Worm (Caenorhabditis elegans) whole organism, midembryonic: ENCODE results near the gene F55G1.1.

Experiments used
- T22C8.4 ChIP-seq: fragments of 200-800 bp; sonication (Bioruptor generic); IDR thresholded peaks from 2 replicates; pipeline ENCODE4 v1.3.6; 2022; ENCODE audit warnings: missing genetic modification characterization, missing compliant biosample characterization
- cog-1 ChIP-seq: sonication (generic microtip); optimal IDR thresholded peaks from 2 replicates; lab custom pipeline; 2016; ENCODE audit warnings: missing genetic modification characterization, missing compliant biosample characterization
- flt-1 ChIP-seq: fragments of 200-800 bp; sonication (Bioruptor generic); IDR thresholded peaks from 2 replicates; pipeline ENCODE4 v1.3.6; 2022; ENCODE audit warnings: missing genetic modification characterization, missing compliant biosample characterization
- klf-2 ChIP-seq: fragments of 200-800 bp; sonication (Bioruptor generic); conservative IDR thresholded peaks from 2 replicates; pipeline ENCODE4 v1.3.6; 2022; ENCODE audit warnings: missing genetic modification reagents, missing genetic modification characterization, missing compliant biosample characterization
- med-1 ChIP-seq: sonication (generic microtip); optimal IDR thresholded peaks from 2 replicates; lab custom pipeline; 2017; ENCODE audit warnings: missing genetic modification characterization, mild to moderate bottlenecking, missing compliant biosample characterization, antibody characterized with exemption, missing genetic modification reagents; ENCODE audit not compliant: insufficient read depth
- ref-1 ChIP-seq: fragments of 200-800 bp; sonication (Bioruptor generic); conservative IDR thresholded peaks from 2 replicates; pipeline ENCODE4 v1.3.6; 2022; ENCODE audit warnings: missing genetic modification reagents, missing genetic modification characterization, missing compliant biosample characterization
- tab-1 ChIP-seq: fragments of 200-800 bp; sonication (Bioruptor generic); IDR thresholded peaks from 2 replicates; pipeline ENCODE4 v1.3.6; 2022; ENCODE audit warnings: missing genetic modification characterization, missing compliant biosample characterization
- ztf-23 ChIP-seq: fragments of 200-800 bp; sonication (Bioruptor generic); IDR thresholded peaks from 2 replicates; pipeline ENCODE4 v1.3.6; 2022; ENCODE audit warnings: missing genetic modification reagents, missing genetic modification characterization, missing compliant biosample characterization
- ztf-29 ChIP-seq: fragments of 200-800 bp; sonication (Bioruptor generic); IDR thresholded peaks from 2 replicates; pipeline ENCODE4 v1.3.6; 2022; ENCODE audit warnings: missing genetic modification reagents, missing genetic modification characterization, missing compliant biosample characterization

The F55G1.1 gene

DNA sequence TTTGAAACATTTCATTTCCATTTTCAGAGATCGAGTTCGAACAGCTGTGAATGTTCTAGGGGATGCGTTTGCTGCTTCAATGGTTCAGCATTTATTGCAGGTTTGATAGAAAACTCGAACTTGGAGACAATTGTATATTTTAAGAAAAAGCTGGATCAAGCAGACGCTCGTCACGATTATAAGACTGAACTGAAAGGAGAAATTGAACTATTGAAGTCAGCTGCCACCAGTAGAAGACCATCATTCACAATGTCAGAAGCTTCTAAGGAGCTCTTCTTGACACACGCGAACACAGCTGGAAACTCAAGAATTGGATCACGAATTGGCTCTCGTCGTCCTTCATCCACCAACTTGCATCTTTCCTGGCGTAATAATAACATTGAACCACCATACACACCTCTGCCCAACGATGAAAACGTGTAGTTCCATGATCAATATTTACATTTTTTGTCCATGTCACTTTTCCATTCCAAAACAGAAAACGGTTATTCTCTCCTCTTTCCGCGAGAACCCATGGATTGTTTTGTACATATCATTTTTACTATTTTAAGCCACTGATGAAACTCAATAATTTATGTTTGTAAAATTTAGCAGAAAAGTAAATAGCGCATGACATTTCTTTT lies 14.4 kb downstream of the F55G1.1 start:
- TF ChIP-seq tab-1 (no peak), klf-2 (GFP tag; lab: Robert Waterston, UW) (no peak), T22C8.4 (GFP tag; lab: Robert Waterston, UW) (no peak), ref-1 (no peak), ztf-23 (GFP tag; lab: Robert Waterston, UW) (no peak)

DNA sequence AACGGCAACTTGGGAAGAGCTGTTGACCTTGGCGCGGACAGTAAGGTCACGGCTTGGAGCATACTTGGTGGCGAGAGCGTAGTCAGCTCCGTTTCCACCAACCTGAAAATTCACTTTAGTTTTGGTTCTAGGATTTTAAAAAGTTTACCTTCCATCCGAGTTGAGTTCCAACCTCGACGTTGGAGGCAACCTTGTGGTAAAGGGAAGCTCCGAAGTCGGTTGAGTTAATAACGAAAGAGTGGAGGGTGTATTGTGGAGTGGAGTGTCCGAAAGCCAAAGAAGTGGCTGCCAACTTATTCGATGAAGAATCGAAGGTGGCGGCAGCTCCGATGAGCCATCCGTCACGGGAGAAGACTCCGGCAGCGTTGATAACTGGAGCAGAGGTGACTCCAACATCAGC lies 15.1 kb downstream of the F55G1.1 start:
- no peak for TF ChIP-seq med-1 (GFP tag; lab: Kevin White, UChicago)
- no peak for TF ChIP-seq ztf-23 (GFP tag; lab: Robert Waterston, UW)

DNA sequence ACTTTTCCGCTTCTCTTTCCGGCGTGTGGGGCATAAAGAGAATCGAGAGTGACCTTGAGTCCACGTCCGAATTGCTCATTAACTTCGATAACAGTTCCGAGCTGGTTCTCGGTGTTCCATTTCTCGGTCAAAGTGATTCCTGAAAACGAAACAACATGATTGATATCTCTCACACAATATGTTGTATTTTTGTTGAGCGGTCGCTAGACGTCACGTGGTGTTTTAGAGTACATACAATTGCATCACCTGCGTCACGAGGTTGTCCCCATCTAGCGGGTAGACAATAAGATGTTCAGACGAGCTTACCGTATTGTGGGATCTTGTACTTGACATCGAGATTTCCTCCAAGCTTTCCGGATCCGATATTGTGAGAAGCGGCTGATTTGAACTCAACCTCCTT lies 15.7 kb downstream of the F55G1.1 start:
- no peak for TF ChIP-seq T22C8.4 (GFP tag; lab: Robert Waterston, UW)
- no peak for TF ChIP-seq med-1 (GFP tag; lab: Kevin White, UChicago)
- TF ChIP-seq cog-1 (tag; lab: Kevin White, UChicago), result no peak
- TF ChIP-seq klf-2 (GFP tag; lab: Robert Waterston, UW), result no peak
- TF ChIP-seq ztf-29 (GFP tag; lab: Robert Waterston, UW), result no peak
- no peak for TF ChIP-seq flt-1 (GFP tag; lab: Robert Waterston, UW)
- no peak for TF ChIP-seq ztf-23 (GFP tag; lab: Robert Waterston, UW)
- TF ChIP-seq ref-1, result no peak
- no peak for TF ChIP-seq tab-1

DNA sequence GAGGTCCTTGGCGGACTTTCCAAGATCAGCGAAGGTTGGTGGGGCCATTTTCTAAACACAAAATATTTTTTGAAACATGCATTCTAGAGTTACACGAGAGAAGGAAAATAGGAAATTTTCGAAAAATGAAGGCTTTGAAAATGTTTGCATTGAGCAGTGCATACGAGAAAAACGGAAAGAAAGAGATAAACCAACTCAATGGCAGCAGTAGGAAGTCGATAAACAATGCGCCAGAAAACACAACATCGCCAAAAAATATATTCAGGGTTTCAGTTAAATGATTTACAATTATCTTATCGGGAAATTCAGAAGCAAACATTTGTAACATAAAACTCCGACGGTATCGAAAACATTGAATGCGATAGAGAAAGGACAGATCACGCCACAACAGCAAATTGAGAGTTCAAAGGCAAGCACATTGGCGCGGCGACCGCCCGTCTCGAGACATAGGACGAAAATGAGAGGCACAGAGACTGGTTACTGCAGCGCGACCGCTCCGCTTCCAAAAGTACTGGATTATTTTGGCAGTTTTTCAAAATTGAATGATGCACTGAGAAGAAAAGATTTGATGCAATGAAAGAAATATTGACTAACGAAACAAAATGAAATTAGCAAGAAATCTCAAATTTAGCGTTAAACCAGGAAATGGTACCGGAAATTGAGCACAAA lies 16.4 kb downstream of the F55G1.1 start, which contains the start of the genes vdac-1 and R05G6.5:
vdac-1 (minus strand) TSS at position 51 of the 669 bp plus-strand sequence.
R05G6.5 (plus strand) TSS at position 527 of the 669 bp plus-strand sequence.
- TF ChIP-seq med-1 (GFP tag; lab: Kevin White, UChicago), result no peak
- 0 out of 2 replicates have a peak, but pooled peaks have one; percentile 54 for TF ChIP-seq flt-1 (GFP tag; lab: Robert Waterston, UW)
- TF ChIP-seq ref-1, result no peak
- no peak for TF ChIP-seq cog-1 (tag; lab: Kevin White, UChicago)
- TF ChIP-seq T22C8.4 (GFP tag; lab: Robert Waterston, UW), result no peak
- TF ChIP-seq tab-1, result no peak
- no peak for TF ChIP-seq ztf-29 (GFP tag; lab: Robert Waterston, UW)

DNA sequence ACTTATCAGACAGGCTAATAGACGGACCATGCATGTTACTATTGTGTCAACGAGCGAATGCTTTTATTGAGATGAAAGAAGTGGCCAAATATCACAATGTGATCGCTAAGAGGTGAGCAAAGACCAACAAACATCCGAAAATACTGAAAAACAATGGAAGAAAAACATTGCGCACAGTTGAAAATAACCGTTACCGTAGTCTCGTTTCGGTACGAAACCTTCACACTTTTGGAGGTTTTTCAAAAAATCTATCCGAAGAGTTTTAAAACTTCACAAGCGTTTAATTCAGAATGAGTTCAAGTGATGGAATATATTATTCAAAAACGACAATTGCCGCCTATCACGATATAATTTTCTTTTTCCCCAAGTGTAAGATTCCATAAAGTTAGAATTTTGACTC lies 17.3 kb downstream of the F55G1.1 start:
- no peak for TF ChIP-seq ztf-29 (GFP tag; lab: Robert Waterston, UW)
- TF ChIP-seq med-1 (GFP tag; lab: Kevin White, UChicago), result no peak

DNA sequence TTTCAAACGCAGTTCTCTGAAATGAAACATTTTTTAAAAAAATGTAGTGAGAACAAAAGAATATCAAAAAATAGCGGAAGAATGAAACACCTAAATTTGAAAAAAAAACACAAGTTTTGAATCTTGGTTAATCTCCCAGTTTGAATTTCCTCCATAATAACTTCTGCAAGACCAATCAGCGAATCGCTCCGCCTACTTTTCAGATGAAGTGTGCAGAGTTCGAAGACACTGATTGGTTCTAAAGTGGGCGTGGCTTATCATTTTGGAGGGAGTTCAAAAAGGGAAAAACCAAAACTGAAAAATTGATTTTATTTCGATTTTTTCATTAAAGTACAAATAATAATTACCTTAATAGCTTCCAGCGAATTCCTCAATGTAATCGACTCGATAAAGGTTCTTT lies 19.3 kb downstream of the F55G1.1 start:
- TF ChIP-seq ref-1 (no peak), ztf-23 (GFP tag; lab: Robert Waterston, UW) (no peak), T22C8.4 (GFP tag; lab: Robert Waterston, UW) (no peak), cog-1 (tag; lab: Kevin White, UChicago) (no peak), klf-2 (GFP tag; lab: Robert Waterston, UW) (no peak), med-1 (GFP tag; lab: Kevin White, UChicago) (no peak), ztf-29 (GFP tag; lab: Robert Waterston, UW) (no peak), flt-1 (GFP tag; lab: Robert Waterston, UW) (no peak), tab-1 (no peak)

DNA sequence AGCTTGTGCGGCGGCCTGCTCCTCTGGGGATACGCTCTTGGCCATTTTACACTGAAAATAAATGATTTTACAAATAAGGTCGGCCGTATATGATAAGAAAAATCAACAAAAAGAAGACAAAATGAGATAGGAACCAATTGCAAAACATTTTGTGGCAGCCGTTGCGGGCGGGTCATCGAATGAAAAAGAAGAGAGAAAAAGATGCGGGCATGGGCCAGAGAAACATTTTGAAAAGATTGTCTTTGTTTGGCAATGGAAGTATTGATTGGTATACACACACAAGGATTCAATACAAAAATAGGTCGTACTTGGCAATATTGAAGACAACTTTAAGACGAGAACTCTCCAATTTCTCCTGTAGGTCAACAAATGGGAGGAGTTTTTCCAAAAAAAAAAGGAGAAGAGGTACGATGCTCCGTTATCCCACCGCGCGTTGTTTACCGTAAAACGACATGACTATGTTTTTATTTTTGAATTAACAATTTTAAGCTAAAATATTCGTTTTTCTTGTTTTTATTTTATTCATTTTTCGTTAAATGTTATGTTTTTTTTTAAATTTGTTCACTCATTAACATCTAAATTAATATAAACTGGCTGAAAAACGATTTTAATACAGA lies 21.2 kb downstream of the F55G1.1 start, which contains the start of the genes plc-4 and R05G6.4:
plc-4 (minus strand) TSS at position 51 of the 617 bp plus-strand sequence.
R05G6.4 (plus strand) TSS at position 617 of the 617 bp plus-strand sequence.
- TF ChIP-seq ztf-29 (GFP tag; lab: Robert Waterston, UW) (no peak), T22C8.4 (GFP tag; lab: Robert Waterston, UW) (no peak), med-1 (GFP tag; lab: Kevin White, UChicago) (no peak), klf-2 (GFP tag; lab: Robert Waterston, UW) (no peak), tab-1 (no peak), ztf-23 (GFP tag; lab: Robert Waterston, UW) (no peak), ref-1 (no peak), cog-1 (tag; lab: Kevin White, UChicago) (no peak), flt-1 (GFP tag; lab: Robert Waterston, UW) (no peak)

DNA sequence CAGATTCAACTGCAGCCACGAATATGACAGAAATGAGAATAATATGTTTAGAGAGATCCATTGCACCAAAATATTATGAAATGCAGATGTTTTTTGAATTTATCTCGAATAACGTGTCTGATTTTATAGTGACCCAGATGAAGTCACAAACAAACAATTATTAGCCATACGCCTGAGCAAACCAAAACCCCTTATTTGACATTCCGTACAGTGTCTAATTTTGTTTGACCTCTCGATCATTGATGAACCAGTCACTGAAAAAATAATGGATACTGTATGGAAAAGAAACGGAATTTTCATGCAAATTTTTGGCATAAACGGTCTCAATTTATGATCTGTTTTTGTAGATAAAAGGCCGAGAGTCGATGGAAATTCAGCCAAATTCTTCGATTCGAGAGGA lies 24.6 kb downstream of the F55G1.1 start, which contains the start of the genes R05G6.9 and R05G6.3:
R05G6.9 (minus strand) TSS at position 101 of the 400 bp plus-strand sequence.
R05G6.3 (plus strand) TSS at position 386 of the 400 bp plus-strand sequence.
- TF ChIP-seq T22C8.4 (GFP tag; lab: Robert Waterston, UW) (no peak), ref-1 (no peak), ztf-29 (GFP tag; lab: Robert Waterston, UW) (no peak), klf-2 (GFP tag; lab: Robert Waterston, UW) (no peak), med-1 (GFP tag; lab: Kevin White, UChicago) (no peak), tab-1 (no peak), flt-1 (GFP tag; lab: Robert Waterston, UW) (no peak), ztf-23 (GFP tag; lab: Robert Waterston, UW) (no peak), cog-1 (tag; lab: Kevin White, UChicago) (no peak)

DNA sequence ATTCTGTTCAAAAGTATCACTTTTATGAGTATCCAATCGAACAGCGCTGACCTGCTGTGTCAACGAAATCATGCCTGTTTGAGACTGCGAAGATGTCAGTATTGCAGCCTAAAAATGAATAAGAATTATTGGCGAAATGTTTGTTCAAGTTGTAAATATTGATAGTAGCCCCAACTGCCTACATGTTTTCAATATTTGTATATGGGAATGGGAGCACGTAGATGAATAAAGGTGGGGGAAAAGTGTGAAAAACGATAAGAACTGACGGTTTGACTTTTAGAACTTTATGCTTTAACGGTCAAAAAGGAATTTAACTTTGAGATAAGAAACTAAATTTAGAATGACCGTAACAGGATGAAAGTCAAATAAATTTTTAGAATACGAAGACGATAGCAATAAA lies 28.7 kb downstream of the F55G1.1 start:
- TF ChIP-seq ztf-23 (GFP tag; lab: Robert Waterston, UW), result no peak
- no peak for TF ChIP-seq flt-1 (GFP tag; lab: Robert Waterston, UW)
- no peak for TF ChIP-seq med-1 (GFP tag; lab: Kevin White, UChicago)
- TF ChIP-seq T22C8.4 (GFP tag; lab: Robert Waterston, UW), result no peak
- no peak for TF ChIP-seq ztf-29 (GFP tag; lab: Robert Waterston, UW)
- no peak for TF ChIP-seq ref-1
- TF ChIP-seq cog-1 (tag; lab: Kevin White, UChicago), result no peak
- no peak for TF ChIP-seq klf-2 (GFP tag; lab: Robert Waterston, UW)
- no peak for TF ChIP-seq tab-1
